Worm (Caenorhabditis elegans): Measurements from ENCODE around the gene srh-195.

Gene srh-195

DNA sequence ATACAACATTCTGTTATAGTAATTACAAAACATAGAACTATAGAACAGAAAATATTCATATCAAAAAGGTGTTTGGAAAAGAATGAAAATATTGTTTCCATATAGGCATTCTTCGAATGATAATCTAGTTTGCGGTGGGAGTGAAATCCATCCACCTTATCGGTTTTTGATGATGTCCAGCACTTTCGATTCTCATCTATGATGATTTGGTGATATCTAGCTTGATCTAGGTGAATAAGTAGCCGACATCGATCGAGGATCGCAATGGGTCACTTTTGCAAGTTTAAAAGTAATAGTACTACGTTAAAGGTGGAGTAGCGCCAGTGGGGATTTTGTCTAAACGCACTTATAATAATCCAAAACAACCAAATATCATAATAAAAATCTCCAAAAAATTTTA, 3.7 kb downstream of the srh-195 start, which contains the start of gene R52.6:
Gene R52.6 (minus strand): TSS at position 101 of the 400 bp plus-strand sequence.
- TF ChIP-seq nhr-21 (tag; optimal IDR thresholded peaks at IDR 0.05) = no peak

DNA sequence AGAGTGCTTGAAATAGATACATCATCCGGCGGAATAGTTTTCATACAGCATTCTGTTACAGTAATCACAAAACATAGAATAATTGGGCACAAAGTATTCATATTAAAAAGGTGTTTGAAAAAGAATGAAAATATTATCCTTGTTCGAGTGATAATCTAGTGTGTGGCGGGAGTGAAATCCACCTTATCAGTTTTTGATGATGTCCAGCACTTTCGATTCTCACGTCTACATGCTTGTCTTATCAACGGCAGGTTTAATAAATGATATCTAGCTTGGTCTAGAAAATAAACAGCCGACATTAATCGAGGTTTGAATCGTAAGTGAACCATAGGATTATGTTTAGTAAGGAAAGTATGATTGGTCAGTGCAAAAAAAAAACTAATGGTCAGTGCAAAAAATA, 6.8 kb downstream of the srh-195 start, which contains the start of gene R52.5:
Gene R52.5 (minus strand): TSS at position 101 of the 400 bp plus-strand sequence.
- TF ChIP-seq elt-3 (tag; optimal IDR thresholded peaks at IDR 0.05) (no peak), fos-1 (tag; optimal IDR thresholded peaks at IDR 0.05) (no peak), unc-39 (tag; optimal IDR thresholded peaks at IDR 0.05) (no peak), dmd-4 (tag; optimal IDR thresholded peaks at IDR 0.05) (no peak), ztf-1 (GFP tag; conservative IDR thresholded peaks at IDR 0.05) (no peak), skn-1 (tag; optimal IDR thresholded peaks at IDR 0.05) (no peak), ztf-4 (tag; optimal IDR thresholded peaks at IDR 0.05) (no peak), R02D3.7 (tag; optimal IDR thresholded peaks at IDR 0.05) (no peak), elt-1 (tag; optimal IDR thresholded peaks at IDR 0.05) (no peak), alr-1 (tag; optimal IDR thresholded peaks at IDR 0.05) (no peak), lin-13 (GFP tag; optimal IDR thresholded peaks at IDR 0.05) (no peak), nhr-6 (tag; optimal IDR thresholded peaks at IDR 0.05) (no peak), sem-4 (tag; optimal IDR thresholded peaks at IDR 0.05) (no peak)

DNA sequence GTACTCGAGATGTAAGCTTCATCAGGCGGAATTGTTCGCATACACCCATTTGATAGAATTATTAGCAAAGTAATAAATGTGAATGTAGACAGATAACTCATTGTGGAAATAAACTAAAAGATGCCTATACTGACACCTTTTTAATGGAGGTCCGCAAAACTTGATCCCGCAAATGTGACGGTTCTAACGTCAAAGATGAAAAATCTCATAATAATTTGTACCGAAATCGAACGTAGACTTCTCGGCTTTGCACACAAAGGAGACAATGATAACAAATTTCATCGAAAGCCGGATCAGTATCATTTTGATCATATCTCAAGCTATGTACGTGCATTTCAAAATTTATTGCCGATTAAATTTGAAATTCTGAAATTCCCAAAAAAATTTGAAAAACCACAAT, 8.4 kb downstream of the srh-195 start, which contains the start of gene R52.4:
Gene R52.4 (minus strand): TSS at position 101 of the 400 bp plus-strand sequence.
- TF ChIP-seq gmeb-1 (tag; optimal IDR thresholded peaks at IDR 0.05) (no peak), Y55F3AM.14 (GFP tag; optimal IDR thresholded peaks at IDR 0.05) (no peak), sma-9 (GFP tag; optimal IDR thresholded peaks at IDR 0.05) (no peak), sma-9 (tag; optimal IDR thresholded peaks at IDR 0.05) (no peak), elt-1 (tag; optimal IDR thresholded peaks at IDR 0.05) (no peak), ztf-11 (tag; optimal IDR thresholded peaks at IDR 0.05) (no peak), nhr-25 (tag; optimal IDR thresholded peaks at IDR 0.05) (no peak), ama-1 (optimal IDR thresholded peaks at IDR 0.05) (no peak), nhr-11 (tag; optimal IDR thresholded peaks at IDR 0.05) (no peak), nhr-237 (tag; optimal IDR thresholded peaks at IDR 0.05) (no peak), skn-1 (tag; optimal IDR thresholded peaks at IDR 0.05) (no peak), lin-11 (tag; optimal IDR thresholded peaks at IDR 0.05) (no peak), nhr-129 (tag; optimal IDR thresholded peaks at IDR 0.05) (no peak), elt-3 (tag; optimal IDR thresholded peaks at IDR 0.05) (no peak), ztf-1 (GFP tag; conservative IDR thresholded peaks at IDR 0.05) (no peak), lin-13 (GFP tag; optimal IDR thresholded peaks at IDR 0.05) (no peak), blmp-1 (tag; optimal IDR thresholded peaks at IDR 0.05; ENCODE audit: insufficient read depth) (no peak), egl-27 (tag; optimal IDR thresholded peaks at IDR 0.05) (no peak), C34F6.9 (tag; optimal IDR thresholded peaks at IDR 0.05) (no peak), sma-3 (GFP tag; optimal IDR thresholded peaks at IDR 0.05) (no peak)

DNA sequence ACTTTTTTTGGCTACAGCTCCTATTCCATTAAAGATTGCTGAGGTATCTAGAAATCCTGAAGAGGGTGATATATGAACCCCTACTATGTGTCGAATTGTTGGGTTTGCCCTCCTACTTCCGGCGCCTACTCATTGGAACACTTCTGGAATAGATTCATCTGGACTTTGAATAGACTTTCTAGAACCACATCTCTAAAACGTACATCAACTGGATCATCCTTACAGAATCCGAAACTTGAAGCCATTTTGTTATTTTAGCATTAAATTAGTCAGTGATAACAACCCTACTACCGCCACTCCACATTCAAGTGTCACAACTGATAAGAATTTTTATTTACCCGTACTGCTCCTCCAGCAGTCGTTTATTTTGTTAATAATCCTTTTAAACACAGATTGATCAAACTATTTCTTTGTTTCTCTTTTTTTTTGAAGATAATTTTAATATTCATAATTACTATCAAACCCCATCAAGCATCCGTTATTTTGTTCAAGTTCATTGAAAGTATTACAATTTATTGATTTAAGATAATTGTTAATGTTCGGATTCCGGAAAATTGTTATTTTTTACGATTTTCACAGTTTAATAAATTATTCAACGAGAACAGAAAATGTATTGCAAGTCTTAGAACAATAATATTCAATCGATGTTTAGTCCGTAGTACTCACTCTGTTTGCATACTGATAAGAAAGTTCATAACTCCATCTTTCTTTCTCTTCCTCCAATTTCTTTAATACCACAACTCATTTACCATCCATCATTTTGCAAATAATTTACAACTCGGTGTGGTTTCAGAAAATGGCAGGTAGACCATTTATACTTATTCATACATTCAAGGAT, 17.3 kb downstream of the srh-195 start, which contains the start of gene math-42:
Gene math-42 (plus strand): TSS at position 788 of the 838 bp plus-strand sequence.
- TF ChIP-seq gmeb-1 (tag; optimal IDR thresholded peaks at IDR 0.05) (no peak), fos-1 (tag; optimal IDR thresholded peaks at IDR 0.05) (peak; percentile 76)

DNA sequence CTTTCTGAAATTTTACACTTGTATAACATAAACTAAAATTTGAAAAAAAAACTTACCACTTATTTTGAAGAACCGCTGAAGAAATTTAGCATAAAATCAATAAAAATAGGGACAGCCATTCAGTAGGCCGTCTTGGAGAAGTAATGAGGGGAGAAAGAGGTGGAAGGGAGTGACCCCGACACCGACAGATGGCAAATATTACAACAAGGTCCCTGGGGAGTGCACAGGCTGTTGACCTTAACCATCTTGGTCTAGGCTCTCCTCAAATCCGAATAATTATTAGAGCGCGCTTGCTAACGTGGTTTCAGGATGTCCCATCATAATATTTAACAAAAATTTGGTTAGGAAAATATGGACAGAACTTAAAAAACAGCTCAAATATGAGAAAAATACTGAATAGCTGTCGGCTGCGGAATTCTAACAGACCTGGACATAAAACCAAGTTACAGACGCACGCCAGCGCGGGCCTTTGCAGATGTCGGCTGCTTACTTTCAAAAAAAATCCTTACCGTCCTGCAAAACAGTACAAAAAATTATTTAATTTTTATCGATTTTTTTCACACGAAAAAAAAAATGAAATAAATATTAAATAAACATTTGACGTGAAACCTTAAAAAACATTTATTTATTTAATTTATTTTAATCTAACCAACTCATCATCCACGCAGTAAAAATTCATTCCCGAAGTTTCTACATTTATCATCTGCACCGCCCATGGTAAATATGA, 21.6 kb downstream of the srh-195 start, which contains the start of gene T16A1.2:
Gene T16A1.2 (plus strand): TSS at position 677 of the 727 bp plus-strand sequence.
- TF ChIP-seq nhr-77 (tag; optimal IDR thresholded peaks at IDR 0.05) (no peak), zag-1 (tag; optimal IDR thresholded peaks at IDR 0.05) (no peak), lin-11 (tag; optimal IDR thresholded peaks at IDR 0.05) (no peak), aly-2 (tag; optimal IDR thresholded peaks at IDR 0.05) (no peak), nhr-129 (tag; optimal IDR thresholded peaks at IDR 0.05) (no peak), dmd-4 (tag; optimal IDR thresholded peaks at IDR 0.05) (no peak), ztf-11 (tag; optimal IDR thresholded peaks at IDR 0.05) (no peak), blmp-1 (tag; optimal IDR thresholded peaks at IDR 0.05; ENCODE audit: insufficient read depth) (no peak), elt-1 (tag; optimal IDR thresholded peaks at IDR 0.05) (no peak), skn-1 (tag; optimal IDR thresholded peaks at IDR 0.05) (no peak), nhr-10 (tag; optimal IDR thresholded peaks at IDR 0.05) (no peak), F13H6.1 (tag; optimal IDR thresholded peaks at IDR 0.05) (no peak), C34F6.9 (tag; optimal IDR thresholded peaks at IDR 0.05) (no peak), ama-1 (optimal IDR thresholded peaks at IDR 0.05) (no peak), mbf-1 (tag; optimal IDR thresholded peaks at IDR 0.05) (no peak), ztf-1 (GFP tag; conservative IDR thresholded peaks at IDR 0.05) (no peak)
